Fruit fly (Drosophila melanogaster) whole organism, prepupa: ENCODE measurements around the gene Mms19.

Experiments used
- CG34406 ChIP-seq: fragments of 200-800 bp; sonication (Bioruptor generic); optimal IDR thresholded peaks from 3 replicates; lab custom pipeline; 2016; ENCODE audit warnings: missing biosample characterization, missing genetic modification characterization
- CG8632 ChIP-seq: fragments of 200-800 bp; sonication (Bioruptor generic); optimal IDR thresholded peaks from 3 replicates; lab custom pipeline; 2016; ENCODE audit warnings: missing biosample characterization, missing genetic modification characterization
- Hr39 ChIP-seq: fragments of 200-800 bp; sonication (Bioruptor generic); optimal IDR thresholded peaks from 2 replicates; lab custom pipeline; 2016; ENCODE audit warnings: missing biosample characterization, missing genetic modification characterization
- Smox ChIP-seq: fragments of 200-800 bp; sonication (Bioruptor generic); optimal IDR thresholded peaks from 3 replicates; lab custom pipeline; 2016; ENCODE audit warnings: missing biosample characterization, missing genetic modification characterization
- spab ChIP-seq: fragments of 200-800 bp; sonication (Bioruptor generic); optimal IDR thresholded peaks from 2 replicates; lab custom pipeline; 2017; ENCODE audit warnings: missing biosample characterization, mild to moderate bottlenecking, missing genetic modification characterization, missing genetic modification reagents

DNA sequence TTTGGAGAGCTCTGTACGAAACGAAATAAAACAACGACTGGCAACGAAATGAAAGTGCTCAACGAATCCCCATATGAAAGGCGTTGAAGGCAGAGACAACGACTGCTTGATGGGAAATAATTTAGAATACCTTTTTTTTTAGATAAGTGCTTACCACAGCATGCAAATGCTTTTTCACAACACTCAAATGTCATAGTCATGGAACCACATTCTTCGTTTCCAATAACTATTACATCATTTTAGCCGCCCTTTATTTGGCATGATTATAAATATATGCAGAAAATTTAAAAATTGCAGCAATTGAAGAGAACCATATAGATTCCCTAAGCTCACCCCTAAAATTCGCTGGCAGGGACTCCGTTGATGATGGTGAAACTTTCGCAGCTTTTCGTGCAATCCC, 45.4 kb downstream of the Mms19 start, which contains the start of gene CG31538:
- TF ChIP-seq Hr39 (GFP tag; lab: Kevin White, UChicago) (no peak), CG34406 (GFP tag; lab: Kevin White, UChicago) (no peak), spab (GFP tag; lab: Kevin White, UChicago) (no peak), CG8632 (no peak), Smox (no peak)
